Fruit fly (Drosophila melanogaster) whole organism, embryonic: ENCODE measurements around the gene isoQC.

ENCODE experiments used
- Adf1 ChIP-seq: fragments of 200-800 bp; sonication (Bioruptor generic); IDR thresholded peaks from 2 replicates; pipeline ENCODE4 v1.3.6; 2022; ENCODE audit warnings: missing biosample characterization, missing genetic modification characterization
- Asciz ChIP-seq: fragments of 200-800 bp; sonication (Bioruptor generic); optimal IDR thresholded peaks from 2 replicates; lab custom pipeline; 2017; ENCODE audit warnings: missing biosample characterization, mild to moderate bottlenecking, missing genetic modification characterization, missing genetic modification reagents
- Atf-2 ChIP-seq: fragments of 200-800 bp; sonication (Bioruptor generic); optimal IDR thresholded peaks from 2 replicates; lab custom pipeline; 2016; ENCODE audit warnings: missing biosample characterization, missing genetic modification characterization
- Bdp1 ChIP-seq: fragments of 200-800 bp; sonication (Bioruptor generic); optimal IDR thresholded peaks from 3 replicates; lab custom pipeline; 2016; ENCODE audit warnings: missing biosample characterization, missing genetic modification characterization
- CG10565 ChIP-seq: fragments of 200-800 bp; sonication (Bioruptor generic); optimal IDR thresholded peaks from 3 replicates; lab custom pipeline; 2016; ENCODE audit warnings: missing biosample characterization, mild to moderate bottlenecking, missing genetic modification characterization
- CG10979 ChIP-seq: fragments of 200-800 bp; sonication (Bioruptor generic); optimal IDR thresholded peaks from 2 replicates; lab custom pipeline; 2018; ENCODE audit warnings: missing biosample characterization, mild to moderate bottlenecking, missing genetic modification characterization, moderate library complexity
- CG12155 ChIP-seq: fragments of 200-800 bp; sonication (Bioruptor generic); optimal IDR thresholded peaks from 3 replicates; lab custom pipeline; 2016; ENCODE audit warnings: missing biosample characterization, missing genetic modification characterization
- CG13123 ChIP-seq: fragments of 200-800 bp; sonication (Bioruptor generic); optimal IDR thresholded peaks from 2 replicates; lab custom pipeline; 2016; ENCODE audit warnings: missing biosample characterization, missing genetic modification characterization
- CG14710 ChIP-seq: fragments of 200-800 bp; sonication (Bioruptor generic); optimal IDR thresholded peaks from 3 replicates; lab custom pipeline; 2019; ENCODE audit warnings: missing biosample characterization, mild to moderate bottlenecking, missing genetic modification characterization, moderate library complexity
- CG15073 ChIP-seq: fragments of 200-800 bp; sonication (Bioruptor generic); optimal IDR thresholded peaks from 2 replicates; lab custom pipeline; 2016; ENCODE audit warnings: missing biosample characterization, missing genetic modification characterization
- CG15514 ChIP-seq: fragments of 200-800 bp; sonication (Bioruptor generic); optimal IDR thresholded peaks from 3 replicates; lab custom pipeline; 2017; ENCODE audit warnings: missing biosample characterization, missing genetic modification characterization, mild to moderate bottlenecking, moderate library complexity, missing genetic modification reagents
- CG17802 ChIP-seq: fragments of 200-800 bp; sonication (Bioruptor generic); optimal IDR thresholded peaks from 2 replicates; lab custom pipeline; 2018; ENCODE audit warnings: missing biosample characterization, mild to moderate bottlenecking, missing genetic modification characterization, moderate library complexity
- CG30431 ChIP-seq: fragments of 200-800 bp; sonication (Bioruptor generic); optimal IDR thresholded peaks from 2 replicates; lab custom pipeline; 2017; ENCODE audit warnings: missing biosample characterization, missing genetic modification characterization
- CG32532 ChIP-seq: fragments of 200-800 bp; sonication (Bioruptor generic); IDR thresholded peaks from 2 replicates; pipeline ENCODE4 v1.3.6; 2022; ENCODE audit warnings: missing biosample characterization, missing genetic modification characterization
- CG6654 ChIP-seq: fragments of 200-800 bp; sonication (Bioruptor generic); optimal IDR thresholded peaks from 2 replicates; lab custom pipeline; 2017; ENCODE audit warnings: missing biosample characterization, mild to moderate bottlenecking, missing genetic modification characterization
- CG6689 ChIP-seq: fragments of 200-800 bp; sonication (Bioruptor generic); IDR thresholded peaks from 2 replicates; pipeline ENCODE4 v1.3.6; 2022; ENCODE audit warnings: missing biosample characterization, missing genetic modification characterization
- CG7556 ChIP-seq: fragments of 200-800 bp; sonication (Bioruptor generic); optimal IDR thresholded peaks from 2 replicates; lab custom pipeline; 2017; ENCODE audit warnings: missing biosample characterization, mild to moderate bottlenecking, missing genetic modification characterization
- CG8388 ChIP-seq: fragments of 200-800 bp; sonication (Bioruptor generic); optimal IDR thresholded peaks from 2 replicates; lab custom pipeline; 2019; ENCODE audit warnings: missing biosample characterization, mild to moderate bottlenecking, missing genetic modification characterization, moderate library complexity
- Chrac-16 ChIP-seq: fragments of 200-800 bp; sonication (Bioruptor generic); optimal IDR thresholded peaks from 3 replicates; lab custom pipeline; 2016; ENCODE audit warnings: missing biosample characterization, missing genetic modification characterization
- CoRest ChIP-seq: fragments of 200-800 bp; sonication (Bioruptor generic); optimal IDR thresholded peaks from 3 replicates; lab custom pipeline; 2018; ENCODE audit warnings: missing biosample characterization, mild to moderate bottlenecking, missing genetic modification characterization, moderate library complexity
- Dll ChIP-seq: fragments of 200-800 bp; sonication (Bioruptor generic); IDR thresholded peaks from 4 replicates; pipeline ENCODE4 v1.3.6; 2022; ENCODE audit warnings: missing biosample characterization, missing genetic modification characterization; ENCODE audit not compliant: partially characterized antibody
- HLH4C ChIP-seq: fragments of 200-800 bp; sonication (Bioruptor generic); IDR thresholded peaks from 3 replicates; pipeline ENCODE4 v1.3.6; 2022; ENCODE audit warnings: missing biosample characterization, missing genetic modification characterization; ENCODE audit not compliant: partially characterized antibody
- Hr78 ChIP-seq, 2 experiments: fragments of 200-800 bp in 1 of 2; fragments of >200 bp in 1 of 2; sonication (Bioruptor generic) in 1 of 2; optimal IDR thresholded peaks; 2 replicates each; lab custom pipeline; 2017 to 2019; ENCODE audit warnings: missing biosample characterization in 2 of 2, missing genetic modification characterization in 2 of 2, mild to moderate bottlenecking in 1 of 2, moderate library complexity in 1 of 2
- Lim3 ChIP-seq: fragments of 200-800 bp; sonication (Bioruptor generic); IDR thresholded peaks from 2 replicates; pipeline ENCODE4 v1.3.6; 2022; ENCODE audit warnings: missing biosample characterization, missing genetic modification characterization
- Nf-YB ChIP-seq: fragments of 200-800 bp; sonication (Bioruptor generic); optimal IDR thresholded peaks from 3 replicates; lab custom pipeline; 2019; ENCODE audit warnings: missing biosample characterization, mild to moderate bottlenecking, missing genetic modification characterization, moderate library complexity
- Optix ChIP-seq: fragments of 200-800 bp; sonication (Bioruptor generic); IDR thresholded peaks from 3 replicates; pipeline ENCODE4 v1.3.6; 2022; ENCODE audit warnings: missing biosample characterization, missing genetic modification characterization
- PHDP ChIP-seq: fragments of 200-800 bp; sonication (Bioruptor generic); optimal IDR thresholded peaks from 3 replicates; lab custom pipeline; 2018; ENCODE audit warnings: missing biosample characterization, mild to moderate bottlenecking, missing genetic modification characterization, moderate library complexity
- Side ChIP-seq: fragments of 200-800 bp; sonication (Bioruptor generic); optimal IDR thresholded peaks from 2 replicates; lab custom pipeline; 2016; ENCODE audit warnings: missing biosample characterization, missing genetic modification characterization
- bsh ChIP-seq, 2 experiments: fragments of 200-800 bp; sonication (Bioruptor generic); optimal IDR thresholded peaks; 2 replicates each; lab custom pipeline; 2017 to 2018; ENCODE audit warnings: mild to moderate bottlenecking in 2 of 2, missing biosample characterization in 2 of 2, missing genetic modification characterization in 2 of 2, moderate library complexity in 1 of 2
- btn ChIP-seq: fragments of 200-800 bp; sonication (Bioruptor generic); optimal IDR thresholded peaks from 2 replicates; lab custom pipeline; 2016; ENCODE audit warnings: missing biosample characterization, missing genetic modification characterization
- danr ChIP-seq: fragments of 200-800 bp; sonication (Bioruptor generic); IDR thresholded peaks from 2 replicates; pipeline ENCODE4 v1.3.6; 2022; ENCODE audit warnings: missing biosample characterization, missing genetic modification characterization
- dm ChIP-seq: fragments of 200-800 bp; sonication (Bioruptor generic); optimal IDR thresholded peaks from 3 replicates; lab custom pipeline; 2016; ENCODE audit warnings: missing biosample characterization, missing genetic modification characterization
- eve ChIP-seq, 2 experiments: fragments of >200 bp; optimal IDR thresholded peaks; 2 replicates each; lab custom pipeline; 2017; ENCODE audit warnings: missing biosample characterization in 2 of 2, missing genetic modification characterization in 2 of 2
- ftz-f1 ChIP-seq: fragments of 200-800 bp; sonication (Bioruptor generic); optimal IDR thresholded peaks from 2 replicates; lab custom pipeline; 2016; ENCODE audit warnings: missing biosample characterization, missing genetic modification characterization
- gcm ChIP-seq: fragments of 200-800 bp; sonication (Bioruptor generic); optimal IDR thresholded peaks from 2 replicates; lab custom pipeline; 2019; ENCODE audit warnings: missing biosample characterization, mild to moderate bottlenecking, missing genetic modification characterization, moderate library complexity
- h ChIP-seq: fragments of >200 bp; optimal IDR thresholded peaks from 2 replicates; lab custom pipeline; 2017
- hth ChIP-seq: fragments of >200 bp; optimal IDR thresholded peaks from 2 replicates; lab custom pipeline; 2017; ENCODE audit warnings: inconsistent platforms
- insv ChIP-seq, 2 experiments: fragments of 200-800 bp; sonication (Bioruptor generic); optimal IDR thresholded peaks; 3 replicates each; lab custom pipeline; 2016 to 2018; ENCODE audit warnings: missing biosample characterization in 2 of 2, missing genetic modification characterization in 2 of 2
- lilli ChIP-seq: fragments of 200-800 bp; sonication (Bioruptor generic); optimal IDR thresholded peaks from 3 replicates; lab custom pipeline; 2016; ENCODE audit warnings: missing biosample characterization, missing genetic modification characterization
- mirr ChIP-seq: fragments of 200-800 bp; sonication (Bioruptor generic); optimal IDR thresholded peaks from 3 replicates; lab custom pipeline; 2018; ENCODE audit warnings: missing biosample characterization, mild to moderate bottlenecking, missing genetic modification characterization
- mld ChIP-seq: fragments of 200-800 bp; sonication (Bioruptor generic); IDR thresholded peaks from 3 replicates; pipeline ENCODE4 v1.3.6; 2022; ENCODE audit warnings: missing biosample characterization, missing genetic modification characterization; ENCODE audit not compliant: partially characterized antibody
- run ChIP-seq: fragments of 200-800 bp; sonication (Bioruptor generic); optimal IDR thresholded peaks from 3 replicates; lab custom pipeline; 2018; ENCODE audit warnings: missing biosample characterization, mild to moderate bottlenecking, missing genetic modification characterization
- salm ChIP-seq: fragments of 200-800 bp; sonication (Bioruptor generic); optimal IDR thresholded peaks from 2 replicates; lab custom pipeline; 2018; ENCODE audit warnings: missing biosample characterization, mild to moderate bottlenecking, missing genetic modification characterization
- sc ChIP-seq, 3 experiments: fragments of >200 bp in 2 of 3; fragments of 200-800 bp in 1 of 3; sonication (Bioruptor generic) in 1 of 3; optimal IDR thresholded peaks; 2 replicates in 2 of 3; 3 replicates in 1 of 3; lab custom pipeline; 2017; ENCODE audit warnings: mild to moderate bottlenecking in 1 of 3, missing biosample characterization in 1 of 3, missing genetic modification characterization in 1 of 3, missing genetic modification reagents in 1 of 3
- sr ChIP-seq: fragments of 200-800 bp; sonication (Bioruptor generic); IDR thresholded peaks from 3 replicates; pipeline ENCODE4 v1.3.6; 2022; ENCODE audit warnings: missing biosample characterization, missing genetic modification characterization
- ssp ChIP-seq: fragments of 200-800 bp; sonication (Bioruptor generic); IDR thresholded peaks from 2 replicates; pipeline ENCODE4 v1.3.6; 2022; ENCODE audit warnings: missing biosample characterization, missing genetic modification characterization
- tll ChIP-seq, 2 experiments: fragments of 200-800 bp in 1 of 2; fragments of >200 bp in 1 of 2; sonication (Bioruptor generic) in 1 of 2; optimal IDR thresholded peaks; 2 replicates each; lab custom pipeline; 2017 to 2019; ENCODE audit warnings: missing biosample characterization in 2 of 2, missing genetic modification characterization in 2 of 2, mild to moderate bottlenecking in 1 of 2, moderate library complexity in 1 of 2
- twi ChIP-seq: fragments of 200-800 bp; optimal IDR thresholded peaks from 2 replicates; lab custom pipeline; 2019; ENCODE audit warnings: missing biosample characterization, mild to moderate bottlenecking, missing genetic modification characterization, moderate library complexity
- zfh2 ChIP-seq: fragments of 200-800 bp; sonication (Bioruptor generic); optimal IDR thresholded peaks from 2 replicates; lab custom pipeline; 2016; ENCODE audit warnings: missing biosample characterization, missing genetic modification characterization

The isoQC gene

DNA sequence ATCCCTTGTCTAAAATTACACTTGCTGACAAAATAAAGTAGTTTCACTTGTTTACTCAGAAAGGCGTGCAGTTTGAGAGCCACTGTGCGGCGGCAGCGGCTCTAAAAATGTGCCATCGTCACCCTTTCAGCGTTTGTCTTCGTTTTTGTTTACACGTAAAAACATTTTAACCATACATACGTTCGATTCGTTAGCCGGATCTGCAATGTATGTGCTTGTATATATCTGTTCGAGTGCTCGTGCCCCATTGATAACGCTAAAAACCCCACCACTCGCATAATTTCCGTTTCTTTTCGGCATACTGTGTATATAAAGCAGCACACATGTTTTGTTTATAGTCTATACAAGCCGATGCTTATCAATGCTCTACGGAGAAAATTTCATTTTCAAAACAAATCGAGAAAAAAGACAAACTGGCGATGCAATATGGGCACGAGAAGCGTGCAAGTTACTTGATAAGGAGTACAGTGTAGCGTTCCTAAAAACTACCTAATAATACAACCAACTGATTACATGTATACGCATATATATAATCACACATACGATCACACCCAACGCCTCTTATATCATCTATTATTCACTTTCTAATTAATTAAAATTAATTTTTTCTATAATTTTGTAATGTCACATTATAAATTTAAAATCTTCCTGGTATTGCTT is 42.4 kb downstream of the isoQC start (continued):
- TF ChIP-seq Asciz (GFP tag; lab: Kevin White, UChicago) (no peak), CG13123 (no peak), CG10979 (tag; lab: Kevin White, UChicago) (peak; percentile 59), ftz-f1 (GFP tag; lab: Kevin White, UChicago) (no peak), Lim3 (GFP tag; lab: Robert Waterston, UW) (no peak), Adf1 (GFP tag; lab: Robert Waterston, UW) (peak; percentile 20; the same call in 1 of the 2 replicates), dm (GFP tag; lab: Kevin White, UChicago) (no peak), mld (GFP tag; lab: Robert Waterston, UW) (no peak), CG6654 (GFP tag; lab: Kevin White, UChicago) (peak; percentile 99), Chrac-16 (GFP tag; lab: Kevin White, UChicago) (peak; percentile 48), CG14710 (tag; lab: Kevin White, UChicago) (peak; percentile 41), Optix (GFP tag; lab: Robert Waterston, UW) (no peak), CG12155 (peak; percentile 39), CG17802 (no peak), ssp (GFP tag; lab: Robert Waterston, UW) (no peak), danr (no peak), CG30431 (GFP tag; lab: Kevin White, UChicago) (no peak), Bdp1 (no peak), CG32532 (GFP tag; lab: Robert Waterston, UW) (no peak; the same call in 1 of the 2 replicates), CG8388 (GFP tag; lab: Kevin White, UChicago) (peak; percentile 66), CG7556 (GFP tag; lab: Kevin White, UChicago) (peak; percentile 66), btn (GFP tag; lab: Kevin White, UChicago) (no peak), CG15514 (GFP tag; lab: Kevin White, UChicago) (peak; percentile 16), PHDP (tag; lab: Kevin White, UChicago) (peak; percentile 45), h (lab: Kevin White, UChicago) (no peak), CG6689 (GFP tag; lab: Robert Waterston, UW) (no peak), tll (GFP tag; optimal IDR thresholded peaks at IDR 0.05; lab: Kevin White, UChicago) (no peak), sr (GFP tag; lab: Robert Waterston, UW) (no peak), mirr (GFP tag; lab: Kevin White, UChicago) (peak; percentile 81), CG15073 (GFP tag; lab: Kevin White, UChicago) (no peak), run (tag; lab: Kevin White, UChicago) (peak; percentile 30), bsh (GFP tag; optimal IDR thresholded peaks at IDR 0.05; lab: Kevin White, UChicago) (peak in 1 of 2 experiments; percentile 69), CoRest (tag; lab: Kevin White, UChicago) (peak; percentile 52), salm (tag; lab: Kevin White, UChicago) (peak; percentile 23), gcm (GFP tag; lab: Kevin White, UChicago) (peak; percentile 31), hth (lab: Kevin White, UChicago) (no peak), insv (GFP tag; optimal IDR thresholded peaks at IDR 0.05; lab: Kevin White, UChicago) (no peak), zfh2 (GFP tag; lab: Kevin White, UChicago) (no peak), Hr78 (GFP tag; optimal IDR thresholded peaks at IDR 0.05; lab: Kevin White, UChicago) (no peak), Atf-2 (no peak), Dll (GFP tag; lab: Robert Waterston, UW) (no peak), CG10565 (GFP tag; lab: Kevin White, UChicago) (no peak), twi (tag; lab: Kevin White, UChicago) (peak; percentile 83), lilli (GFP tag; lab: Kevin White, UChicago) (no peak), HLH4C (GFP tag; lab: Robert Waterston, UW) (peak; percentile 50; the same call in 2 of the 3 replicates), sc (optimal IDR thresholded peaks at IDR 0.05; lab: Kevin White, UChicago) (no peak), sc (GFP tag; optimal IDR thresholded peaks at IDR 0.05; lab: Kevin White, UChicago) (peak; percentile 23), Nf-YB (no peak), eve (GFP tag; optimal IDR thresholded peaks at IDR 0.05; lab: Kevin White, UChicago) (peak in 1 of 2 experiments; percentile 72), Side (GFP tag; lab: Kevin White, UChicago) (no peak)
